Worm (Caenorhabditis elegans) whole organism, late embryonic: ENCODE measurements around the gene C44E12.1.

Source experiments
- F13H6.1 ChIP-seq: sonication (generic microtip); optimal IDR thresholded peaks from 2 replicates; lab custom pipeline; 2016; ENCODE audit warnings: missing genetic modification characterization, missing compliant biosample characterization
- K02D7.2 ChIP-seq: sonication (generic microtip); optimal IDR thresholded peaks from 2 replicates; lab custom pipeline; 2017; ENCODE audit warnings: mild to moderate bottlenecking, missing genetic modification characterization, missing compliant biosample characterization
- K09A11.1 ChIP-seq: sonication (generic microtip); optimal IDR thresholded peaks from 2 replicates; lab custom pipeline; 2017; ENCODE audit warnings: antibody characterized with exemption, mild to moderate bottlenecking, missing genetic modification characterization, missing compliant biosample characterization; ENCODE audit not compliant: insufficient read depth
- Y22D7AL.16 ChIP-seq: sonication (generic microtip); optimal IDR thresholded peaks from 2 replicates; lab custom pipeline; 2016; ENCODE audit warnings: missing genetic modification characterization, missing compliant biosample characterization
- ahr-1 ChIP-seq: sonication (generic microtip); optimal IDR thresholded peaks from 2 replicates; lab custom pipeline; 2016; ENCODE audit warnings: missing genetic modification characterization, missing compliant biosample characterization
- ama-1 ChIP-seq: fragments of 150-350 bp; optimal IDR thresholded peaks from 2 replicates; lab custom pipeline; 2014
- ceh-14 ChIP-seq: sonication (generic microtip); optimal IDR thresholded peaks from 2 replicates; lab custom pipeline; 2016; ENCODE audit warnings: missing genotype, missing genetic modification characterization, missing compliant biosample characterization
- ceh-18 ChIP-seq: sonication (generic microtip); optimal IDR thresholded peaks from 2 replicates; lab custom pipeline; 2016; ENCODE audit warnings: missing genetic modification characterization, missing compliant biosample characterization
- ceh-19 ChIP-seq: fragments of 200-800 bp; sonication (Bioruptor generic); optimal IDR thresholded peaks from 2 replicates; lab custom pipeline; 2018; ENCODE audit warnings: mild to moderate bottlenecking, missing genetic modification characterization, missing compliant biosample characterization
- ceh-2 ChIP-seq: sonication (generic microtip); optimal IDR thresholded peaks from 2 replicates; lab custom pipeline; 2016; ENCODE audit warnings: missing genotype, missing genetic modification characterization, missing compliant biosample characterization
- ceh-24 ChIP-seq: sonication (generic microtip); optimal IDR thresholded peaks from 2 replicates; lab custom pipeline; 2016; ENCODE audit warnings: mild to moderate bottlenecking, missing genetic modification characterization, missing compliant biosample characterization
- ceh-34 ChIP-seq: sonication (generic microtip); optimal IDR thresholded peaks from 2 replicates; lab custom pipeline; 2016; ENCODE audit warnings: mild to moderate bottlenecking, missing genetic modification characterization, missing compliant biosample characterization
- ceh-45 ChIP-seq: fragments of 200-800 bp; sonication (Bioruptor generic); IDR thresholded peaks from 2 replicates; pipeline ENCODE4 v1.3.6; 2022; ENCODE audit warnings: missing genetic modification reagents, missing genetic modification characterization, missing compliant biosample characterization
- ceh-48 ChIP-seq: sonication (generic microtip); optimal IDR thresholded peaks from 2 replicates; lab custom pipeline; 2016; ENCODE audit warnings: missing genetic modification characterization, inconsistent platforms, missing compliant biosample characterization
- ceh-9 ChIP-seq: sonication (generic microtip); optimal IDR thresholded peaks from 2 replicates; lab custom pipeline; 2016; ENCODE audit warnings: mild to moderate bottlenecking, missing genetic modification characterization, inconsistent platforms, missing compliant biosample characterization
- dve-1 ChIP-seq: sonication (generic microtip); optimal IDR thresholded peaks from 2 replicates; lab custom pipeline; 2017; ENCODE audit warnings: antibody characterized with exemption, mild to moderate bottlenecking, missing genetic modification characterization, missing compliant biosample characterization
- elt-4 ChIP-seq: sonication (generic microtip); optimal IDR thresholded peaks from 2 replicates; lab custom pipeline; 2016; ENCODE audit warnings: missing genetic modification characterization, missing compliant biosample characterization
- eyg-1 ChIP-seq: sonication (generic microtip); optimal IDR thresholded peaks from 2 replicates; lab custom pipeline; 2016; ENCODE audit warnings: missing genotype, missing genetic modification characterization, missing compliant biosample characterization
- fkh-6 ChIP-seq: sonication (generic microtip); optimal IDR thresholded peaks from 2 replicates; lab custom pipeline; 2016; ENCODE audit warnings: missing genetic modification characterization, missing compliant biosample characterization
- gmeb-2 ChIP-seq: sonication (generic microtip); optimal IDR thresholded peaks from 2 replicates; lab custom pipeline; 2016; ENCODE audit warnings: missing genetic modification characterization, inconsistent platforms, missing compliant biosample characterization
- hlh-13 ChIP-seq: fragments of 200-800 bp; sonication (Bioruptor generic); optimal IDR thresholded peaks from 2 replicates; lab custom pipeline; 2018; ENCODE audit warnings: mild to moderate bottlenecking, missing genetic modification characterization, missing compliant biosample characterization
- hlh-30 ChIP-seq: sonication (generic microtip); optimal IDR thresholded peaks from 2 replicates; lab custom pipeline; 2017; ENCODE audit warnings: antibody characterized with exemption, missing genetic modification characterization, missing compliant biosample characterization; ENCODE audit not compliant: insufficient read depth
- hlh-8 ChIP-seq: sonication (generic microtip); optimal IDR thresholded peaks from 2 replicates; lab custom pipeline; 2016; ENCODE audit warnings: missing genotype, missing genetic modification characterization, missing compliant biosample characterization
- lin-11 ChIP-seq: fragments of 200-800 bp; sonication (Bioruptor generic); optimal IDR thresholded peaks from 2 replicates; lab custom pipeline; 2018; ENCODE audit warnings: mild to moderate bottlenecking, missing genetic modification characterization, missing compliant biosample characterization
- nfya-1 ChIP-seq: sonication (generic microtip); optimal IDR thresholded peaks from 2 replicates; lab custom pipeline; 2017; ENCODE audit warnings: missing genetic modification characterization, mild to moderate bottlenecking, missing compliant biosample characterization, antibody characterized with exemption, moderate library complexity
- nhr-11 ChIP-seq: fragments of 150-350 bp; optimal IDR thresholded peaks from 2 replicates; lab custom pipeline; 2014; ENCODE audit warnings: missing biosample characterization, missing genetic modification characterization
- npax-4 ChIP-seq: sonication (generic microtip); optimal IDR thresholded peaks from 2 replicates; lab custom pipeline; 2016; ENCODE audit warnings: missing genetic modification characterization, missing compliant biosample characterization
- odd-2 ChIP-seq: sonication (generic microtip); optimal IDR thresholded peaks from 2 replicates; lab custom pipeline; 2017; ENCODE audit warnings: antibody characterized with exemption, mild to moderate bottlenecking, missing genetic modification characterization, missing compliant biosample characterization
- pax-1 ChIP-seq: fragments of 150-350 bp; optimal IDR thresholded peaks from 2 replicates; lab custom pipeline; 2014; ENCODE audit warnings: missing biosample characterization, missing genetic modification characterization
- pha-4 ChIP-seq: fragments of 150-350 bp; optimal IDR thresholded peaks from 2 replicates; lab custom pipeline; 2018; ENCODE audit warnings: missing biosample characterization, missing genetic modification reagents, missing genetic modification characterization
- ref-2 ChIP-seq: sonication (generic microtip); optimal IDR thresholded peaks from 2 replicates; lab custom pipeline; 2016; ENCODE audit warnings: missing genetic modification characterization, missing compliant biosample characterization
- rnt-1 ChIP-seq: sonication (generic microtip); optimal IDR thresholded peaks from 2 replicates; lab custom pipeline; 2016; ENCODE audit warnings: missing genetic modification characterization, missing compliant biosample characterization
- sox-2 ChIP-seq: fragments of 200-800 bp; sonication (Bioruptor generic); IDR thresholded peaks from 2 replicates; pipeline ENCODE4 v1.3.6; 2022; ENCODE audit warnings: missing genetic modification reagents, missing genetic modification characterization, missing compliant biosample characterization
- unc-3 ChIP-seq, 2 experiments: fragments of 200-800 bp in 1 of 2; sonication (Bioruptor generic) in 1 of 2; sonication (generic microtip) in 1 of 2; conservative IDR thresholded peaks in 1 of 2; optimal IDR thresholded peaks in 1 of 2; 2 replicates each; pipeline versions ENCODE4 v1.3.6 to Lab custom; 2016 to 2022; ENCODE audit warnings: missing compliant biosample characterization in 2 of 2, missing genetic modification characterization in 2 of 2, missing genetic modification reagents in 1 of 2
- unc-42 ChIP-seq: sonication (generic microtip); optimal IDR thresholded peaks from 2 replicates; lab custom pipeline; 2016; ENCODE audit warnings: missing genotype, missing genetic modification characterization, missing compliant biosample characterization
- unc-86 ChIP-seq: sonication (generic microtip); optimal IDR thresholded peaks from 2 replicates; lab custom pipeline; 2016; ENCODE audit warnings: missing genetic modification characterization, missing compliant biosample characterization
- zip-5 ChIP-seq: sonication (generic microtip); optimal IDR thresholded peaks from 2 replicates; lab custom pipeline; 2016; ENCODE audit warnings: missing genetic modification characterization, missing compliant biosample characterization
- ztf-16 ChIP-seq: sonication (generic microtip); optimal IDR thresholded peaks from 2 replicates; lab custom pipeline; 2017; ENCODE audit warnings: missing genetic modification characterization, missing compliant biosample characterization

Gene C44E12.1

ce11 chrX:7587741-7588235, 8.9 kb upstream of the C44E12.1 start:
- TF ChIP-seq zip-5 (no peak), dve-1 (tag; lab: Kevin White, UChicago) (no peak), unc-86 (no peak), ceh-19 (GFP tag; lab: Kevin White, UChicago) (no peak), sox-2 (no peak), ahr-1 (tag; lab: Kevin White, UChicago) (no peak), pha-4 (no peak), nhr-11 (tag; lab: Kevin White, UChicago) (no peak), ceh-48 (tag; lab: Kevin White, UChicago) (no peak)

ce11 chrX:7590756-7591155, 6.0 kb upstream of the C44E12.1 start:
- TF ChIP-seq pax-1 (tag; lab: Kevin White, UChicago) (no peak), lin-11 (tag; lab: Kevin White, UChicago) (no peak), Y22D7AL.16 (tag; lab: Kevin White, UChicago) (no peak), ceh-14 (tag; lab: Kevin White, UChicago) (no peak), ref-2 (tag; lab: Kevin White, UChicago) (no peak), ceh-24 (no peak), sox-2 (no peak), pha-4 (no peak), hlh-8 (tag; lab: Kevin White, UChicago) (no peak), ceh-2 (no peak), ceh-18 (tag; lab: Kevin White, UChicago) (no peak), gmeb-2 (tag; lab: Kevin White, UChicago) (no peak), hlh-13 (GFP tag; lab: Kevin White, UChicago) (no peak), unc-42 (tag; lab: Kevin White, UChicago) (no peak), nfya-1 (tag; lab: Kevin White, UChicago) (no peak), ceh-45 (GFP tag; lab: Robert Waterston, UW) (no peak), K09A11.1 (tag; lab: Kevin White, UChicago) (no peak)

DNA sequence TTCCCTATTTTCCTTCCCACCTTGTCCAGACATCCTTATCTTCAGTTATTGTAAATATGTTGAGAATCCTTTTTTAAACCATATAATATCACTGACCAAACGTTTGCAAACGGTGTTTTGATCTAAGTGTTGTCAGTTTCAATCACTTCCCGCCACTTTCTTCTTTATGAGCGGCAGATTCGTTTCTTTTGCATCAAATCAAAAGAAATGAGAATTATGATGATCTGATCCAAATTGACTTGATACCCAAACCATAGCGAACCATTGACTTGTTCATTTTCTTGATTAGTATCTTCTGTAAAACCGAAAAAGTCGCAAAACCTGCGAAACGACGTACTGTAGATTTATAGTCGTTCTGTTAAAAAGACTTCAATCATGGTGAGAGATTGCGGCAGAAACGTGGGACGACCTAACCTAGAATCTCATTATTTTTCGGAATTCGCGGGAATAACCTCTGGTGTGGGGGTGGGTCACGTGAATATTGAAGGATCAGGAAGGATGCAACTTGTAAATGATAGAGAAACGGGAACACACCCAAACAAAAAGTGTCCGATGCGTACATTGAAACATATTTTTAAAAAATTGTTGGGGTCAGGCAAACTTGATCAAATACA, 2.7 kb upstream of the C44E12.1 start:
- TF ChIP-seq ceh-18 (tag; lab: Kevin White, UChicago) (no peak), eyg-1 (tag; lab: Kevin White, UChicago) (no peak), odd-2 (no peak), ceh-24 (no peak), npax-4 (tag; lab: Kevin White, UChicago) (no peak), rnt-1 (tag; lab: Kevin White, UChicago) (no peak), ceh-9 (tag; lab: Kevin White, UChicago) (no peak), elt-4 (no peak), K02D7.2 (tag; lab: Kevin White, UChicago) (no peak), ceh-48 (tag; lab: Kevin White, UChicago) (no peak), unc-3 (GFP tag; conservative IDR thresholded peaks at IDR 0.05; lab: Robert Waterston, UW) (no peak), unc-3 (tag; optimal IDR thresholded peaks at IDR 0.05; lab: Kevin White, UChicago) (no peak), nhr-11 (tag; lab: Kevin White, UChicago) (no peak), F13H6.1 (tag; lab: Kevin White, UChicago) (no peak), fkh-6 (no peak), ref-2 (tag; lab: Kevin White, UChicago) (no peak), ztf-16 (tag; lab: Kevin White, UChicago) (no peak), ceh-34 (tag; lab: Kevin White, UChicago) (no peak), hlh-30 (no peak), ama-1 (lab: Kevin White, UChicago) (no peak)
